Fruit fly (Drosophila melanogaster): Measurements from ENCODE around the gene CG16824.

- TF ChIP-seq CG33017 (tag; optimal IDR thresholded peaks at IDR 0.05) (no peak), CG1620 (GFP tag; optimal IDR thresholded peaks at IDR 0.05) (no peak), CG11617 (GFP tag; optimal IDR thresholded peaks at IDR 0.05) (no peak), CG14711 (tag; optimal IDR thresholded peaks at IDR 0.05) (no peak)
Measured at dm6 chr2L:13258702-13259101, 34.1 kb upstream of the CG16824 start.

All from whole organism, adult.